Fruit fly (Drosophila melanogaster): Measurements from ENCODE around the gene Grip163.

The Grip163 gene

dm6 chr3L:11947357-11947756 lies 50.6 kb downstream of the Grip163 start, which contains the start of gene CG7252:
Gene CG7252, plus strand, starts transcription at chr3L:11947675.
- no peak for TF ChIP-seq salr (GFP tag; optimal IDR thresholded peaks at IDR 0.05)
- TF ChIP-seq CG34406 (GFP tag; optimal IDR thresholded peaks at IDR 0.05): no peak
- TF ChIP-seq vri (GFP tag; optimal IDR thresholded peaks at IDR 0.05): no peak
- TF ChIP-seq CG1621 (tag; optimal IDR thresholded peaks at IDR 0.05): no peak
- no peak for TF ChIP-seq Sox15 (GFP tag; optimal IDR thresholded peaks at IDR 0.05)
- no peak for TF ChIP-seq ss (GFP tag; optimal IDR thresholded peaks at IDR 0.05)
- TF ChIP-seq cyc (GFP tag; optimal IDR thresholded peaks at IDR 0.05): no peak
- TF ChIP-seq esn (GFP tag; optimal IDR thresholded peaks at IDR 0.05): no peak
- no peak for TF ChIP-seq OdsH (GFP tag; optimal IDR thresholded peaks at IDR 0.05)
- TF ChIP-seq fd59A (GFP tag; optimal IDR thresholded peaks at IDR 0.05): no peak
- no peak for TF ChIP-seq Eip75B (GFP tag; optimal IDR thresholded peaks at IDR 0.05)
- TF ChIP-seq acj6 (GFP tag; optimal IDR thresholded peaks at IDR 0.05): no peak
- TF ChIP-seq CG6808 (GFP tag; optimal IDR thresholded peaks at IDR 0.05): no peak
- no peak for TF ChIP-seq CG4318 (GFP tag; optimal IDR thresholded peaks at IDR 0.05)
- no peak for TF ChIP-seq Hr39 (GFP tag; optimal IDR thresholded peaks at IDR 0.05)

DNA sequence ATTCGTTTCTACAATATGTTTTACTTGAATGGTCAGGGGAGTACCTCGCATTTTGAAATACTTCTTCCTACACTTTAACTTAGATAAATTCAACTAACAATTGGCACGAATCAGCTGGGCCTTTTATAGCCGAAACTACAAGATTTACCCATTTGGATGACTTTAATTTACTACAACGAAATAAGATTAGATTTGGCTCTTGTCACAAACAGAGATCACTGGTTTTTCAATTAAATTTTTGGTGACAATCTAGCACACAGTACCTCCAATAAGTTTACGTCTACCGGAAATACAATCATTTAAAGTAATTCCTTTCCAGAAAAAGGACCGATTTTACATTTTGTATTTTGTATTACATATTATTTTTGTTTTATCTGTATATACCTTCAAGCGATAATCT lies 53.2 kb downstream of the Grip163 start, which contains the start of gene CG5883:
CG5883 (minus strand) TSS at position 101 of the 400 bp plus-strand sequence.
- no peak for TF ChIP-seq eg (GFP tag; IDR thresholded peaks at IDR 0.05)
- TF ChIP-seq Lpt (GFP tag; optimal IDR thresholded peaks at IDR 0.05): no peak
- TF ChIP-seq CG6808 (GFP tag; optimal IDR thresholded peaks at IDR 0.05): no peak
- no peak for TF ChIP-seq pdm3 (GFP tag; optimal IDR thresholded peaks at IDR 0.05)
- TF ChIP-seq CG31627 (GFP tag; optimal IDR thresholded peaks at IDR 0.05): no peak
- no peak for TF ChIP-seq CG11902 (GFP tag; optimal IDR thresholded peaks at IDR 0.05)
- TF ChIP-seq CG15336 (GFP tag; IDR thresholded peaks at IDR 0.05): no peak
- TF ChIP-seq Hr38 (GFP tag; optimal IDR thresholded peaks at IDR 0.05): no peak
- TF ChIP-seq Ets21C (GFP tag; optimal IDR thresholded peaks at IDR 0.05): no peak
- no peak for TF ChIP-seq CG10631 (GFP tag; optimal IDR thresholded peaks at IDR 0.05)
- no peak for TF ChIP-seq Sox15 (GFP tag; optimal IDR thresholded peaks at IDR 0.05)
- TF ChIP-seq CG6854 (GFP tag; optimal IDR thresholded peaks at IDR 0.05): no peak
- TF ChIP-seq CG3032 (tag; optimal IDR thresholded peaks at IDR 0.05): no peak
- no peak for TF ChIP-seq CG6163 (GFP tag; IDR thresholded peaks at IDR 0.05)
- no peak for TF ChIP-seq salr (GFP tag; optimal IDR thresholded peaks at IDR 0.05)
- no peak for TF ChIP-seq CG3919 (GFP tag; optimal IDR thresholded peaks at IDR 0.05)
